Worm (Caenorhabditis elegans) whole organism, young adult: ENCODE measurements around the gene VY10G11R.1.
A peak's percentile ranks its signal among the peaks of the same experiment; 100 is the strongest.
"Not testable (repeated sequence)": the region's sequence is repeated elsewhere in the genome, so short reads cannot be mapped to it uniquely, and the experiment has no call there.

ENCODE experiments used
- B0019.2 ChIP-seq: fragments of 200-800 bp; sonication (Bioruptor generic); conservative IDR thresholded peaks from 2 replicates; pipeline ENCODE4 v1.3.6; 2022; ENCODE audit warnings: missing genetic modification reagents, missing genetic modification characterization, missing compliant biosample characterization
- B0035.1 ChIP-seq: sonication (generic microtip); optimal IDR thresholded peaks from 2 replicates; lab custom pipeline; 2016; ENCODE audit warnings: missing genetic modification characterization, mild to moderate bottlenecking, missing compliant biosample characterization, missing genotype, missing genetic modification reagents
- B0336.3 ChIP-seq: fragments of 200-800 bp; sonication (Bioruptor generic); IDR thresholded peaks from 2 replicates; pipeline ENCODE4 v1.3.6; 2022; ENCODE audit warnings: missing genetic modification characterization, missing compliant biosample characterization
- C17E4.6 ChIP-seq: fragments of 200-800 bp; sonication (Bioruptor generic); IDR thresholded peaks from 2 replicates; pipeline ENCODE4 v1.3.6; 2022; ENCODE audit warnings: missing genetic modification reagents, missing genetic modification characterization, missing compliant biosample characterization
- D2030.7 ChIP-seq: fragments of 200-800 bp; sonication (Bioruptor generic); IDR thresholded peaks from 2 replicates; pipeline ENCODE4 v1.3.6; 2022; ENCODE audit warnings: missing genetic modification reagents, missing genetic modification characterization, missing compliant biosample characterization
- F10E7.11 ChIP-seq: sonication (generic microtip); optimal IDR thresholded peaks from 2 replicates; lab custom pipeline; 2017; ENCODE audit warnings: mild to moderate bottlenecking, missing genetic modification characterization, moderate library complexity, missing compliant biosample characterization
- F23B12.7 ChIP-seq: sonication (generic microtip); optimal IDR thresholded peaks from 2 replicates; lab custom pipeline; 2017; ENCODE audit warnings: missing genetic modification characterization, mild to moderate bottlenecking, missing compliant biosample characterization, antibody characterized with exemption, moderate library complexity; ENCODE audit not compliant: insufficient read depth
- F39B2.1 ChIP-seq: fragments of 200-800 bp; sonication (Bioruptor generic); IDR thresholded peaks from 2 replicates; pipeline ENCODE4 v1.3.6; 2022; ENCODE audit warnings: missing genetic modification reagents, missing genetic modification characterization, missing compliant biosample characterization
- F57C9.4 ChIP-seq: sonication (generic microtip); optimal IDR thresholded peaks from 2 replicates; lab custom pipeline; 2017; ENCODE audit warnings: mild to moderate bottlenecking, missing genetic modification characterization, missing compliant biosample characterization
- K12H6.12 ChIP-seq: fragments of 200-800 bp; sonication (Bioruptor generic); optimal IDR thresholded peaks from 2 replicates; lab custom pipeline; 2018; ENCODE audit warnings: mild to moderate bottlenecking, missing genetic modification characterization, missing compliant biosample characterization
- T07F8.4 ChIP-seq: sonication (generic microtip); optimal IDR thresholded peaks from 2 replicates; lab custom pipeline; 2016; ENCODE audit warnings: mild to moderate bottlenecking, missing genetic modification characterization, moderate library complexity, missing compliant biosample characterization
- T26A5.8 ChIP-seq: sonication (generic microtip); optimal IDR thresholded peaks from 2 replicates; lab custom pipeline; 2016; ENCODE audit warnings: missing genetic modification characterization, missing compliant biosample characterization
- Y67H2A.10 ChIP-seq: fragments of 200-800 bp; sonication (Bioruptor generic); conservative IDR thresholded peaks from 2 replicates; pipeline ENCODE4 v1.3.6; 2022; ENCODE audit warnings: missing genetic modification reagents, missing genetic modification characterization, missing compliant biosample characterization
- attf-5 ChIP-seq: fragments of 200-800 bp; sonication (Bioruptor generic); optimal IDR thresholded peaks from 2 replicates; lab custom pipeline; 2018; ENCODE audit warnings: mild to moderate bottlenecking, missing genetic modification characterization, missing compliant biosample characterization
- bed-1 ChIP-seq: fragments of 200-800 bp; sonication (Bioruptor generic); IDR thresholded peaks from 2 replicates; pipeline ENCODE4 v1.3.6; 2022; ENCODE audit warnings: missing genetic modification reagents, missing genetic modification characterization, missing compliant biosample characterization
- bed-2 ChIP-seq: fragments of 200-800 bp; sonication (Bioruptor generic); IDR thresholded peaks from 2 replicates; pipeline ENCODE4 v1.3.6; 2022; ENCODE audit warnings: missing genetic modification reagents, missing genetic modification characterization, missing compliant biosample characterization
- cebp-2 ChIP-seq: fragments of 200-800 bp; sonication (Bioruptor generic); IDR thresholded peaks from 2 replicates; pipeline ENCODE4 v1.3.6; 2022; ENCODE audit warnings: missing genetic modification characterization, missing compliant biosample characterization
- ceh-79 ChIP-seq: sonication (generic microtip); optimal IDR thresholded peaks from 2 replicates; lab custom pipeline; 2017; ENCODE audit warnings: mild to moderate bottlenecking, missing genetic modification characterization, missing compliant biosample characterization
- dox-1 ChIP-seq: fragments of 200-800 bp; sonication (Bioruptor generic); IDR thresholded peaks from 2 replicates; pipeline ENCODE4 v1.3.6; 2022; ENCODE audit warnings: missing genetic modification reagents, missing genetic modification characterization, missing compliant biosample characterization
- dpl-1 ChIP-seq: fragments of 150-350 bp; optimal IDR thresholded peaks from 2 replicates; lab custom pipeline; 2014; ENCODE audit warnings: missing biosample characterization, missing genetic modification reagents, missing genetic modification characterization
- ekl-4 ChIP-seq: fragments of 200-800 bp; sonication (Bioruptor generic); IDR thresholded peaks from 2 replicates; pipeline ENCODE4 v1.3.6; 2022; ENCODE audit warnings: missing genetic modification reagents, missing genetic modification characterization, missing compliant biosample characterization
- him-1 ChIP-seq: sonication (generic microtip); optimal IDR thresholded peaks from 2 replicates; lab custom pipeline; 2016; ENCODE audit warnings: missing genotype, missing genetic modification reagents, missing genetic modification characterization, missing compliant biosample characterization
- lsl-1 ChIP-seq: fragments of 200-800 bp; sonication (Bioruptor generic); optimal IDR thresholded peaks from 2 replicates; lab custom pipeline; 2018; ENCODE audit warnings: mild to moderate bottlenecking, missing genetic modification characterization, moderate library complexity, missing compliant biosample characterization
- madf-6 ChIP-seq: fragments of 200-800 bp; sonication (Bioruptor generic); IDR thresholded peaks from 2 replicates; pipeline ENCODE4 v1.3.6; 2022; ENCODE audit warnings: missing genetic modification reagents, missing genetic modification characterization, missing compliant biosample characterization
- mel-28 ChIP-seq: sonication (generic microtip); optimal IDR thresholded peaks from 2 replicates; lab custom pipeline; 2016; ENCODE audit warnings: borderline replicate concordance, mild to moderate bottlenecking, missing genetic modification characterization, missing compliant biosample characterization
- mxl-1 ChIP-seq: sonication (generic microtip); optimal IDR thresholded peaks from 2 replicates; lab custom pipeline; 2016; ENCODE audit warnings: missing genetic modification characterization, missing compliant biosample characterization
- nhr-80 ChIP-seq: sonication (generic microtip); optimal IDR thresholded peaks from 2 replicates; lab custom pipeline; 2016; ENCODE audit warnings: missing genetic modification characterization, missing compliant biosample characterization
- pbrm-1 ChIP-seq: fragments of 200-800 bp; sonication (Bioruptor generic); IDR thresholded peaks from 2 replicates; pipeline ENCODE4 v1.3.6; 2022; ENCODE audit warnings: missing genetic modification reagents, missing genetic modification characterization, missing compliant biosample characterization
- pha-4 ChIP-seq: fragments of 150-350 bp; sonication (generic microtip); optimal IDR thresholded peaks from 2 replicates; lab custom pipeline; 2014; ENCODE audit warnings: missing biosample characterization, missing genetic modification reagents, missing genetic modification characterization
- rec-8 ChIP-seq, 2 experiments: sonication (generic microtip); optimal IDR thresholded peaks; 2 replicates each; lab custom pipeline; 2016; ENCODE audit warnings: mild to moderate bottlenecking in 2 of 2, missing genetic modification characterization in 2 of 2, missing genetic modification reagents in 2 of 2, missing genotype in 2 of 2, missing biosample characterization in 1 of 2, missing compliant biosample characterization in 1 of 2, moderate library complexity in 1 of 2
- repo-1 ChIP-seq: sonication (generic microtip); optimal IDR thresholded peaks from 2 replicates; lab custom pipeline; 2017; ENCODE audit warnings: mild to moderate bottlenecking, missing genetic modification characterization, missing compliant biosample characterization
- rpc-1 ChIP-seq, 2 experiments: fragments of 150-350 bp in 1 of 2; sonication (generic microtip) in 1 of 2; optimal IDR thresholded peaks; 2 replicates each; lab custom pipeline; 2014 to 2018; ENCODE audit warnings: missing biosample characterization in 1 of 2, missing genetic modification characterization in 1 of 2, missing genetic modification reagents in 1 of 2, missing genotype in 1 of 2
- sdz-38 ChIP-seq: sonication (generic microtip); optimal IDR thresholded peaks from 2 replicates; lab custom pipeline; 2016; ENCODE audit warnings: missing genotype, missing genetic modification characterization, missing compliant biosample characterization
- sea-2 ChIP-seq: fragments of 200-800 bp; sonication (Bioruptor generic); IDR thresholded peaks from 2 replicates; pipeline ENCODE4 v1.3.6; 2022; ENCODE audit warnings: missing genetic modification characterization, missing compliant biosample characterization
- snpc-1.3 ChIP-seq: sonication (generic microtip); optimal IDR thresholded peaks from 2 replicates; lab custom pipeline; 2017; ENCODE audit warnings: missing genetic modification characterization, mild to moderate bottlenecking, missing compliant biosample characterization, antibody characterized with exemption, moderate library complexity, missing genotype, missing genetic modification reagents; ENCODE audit not compliant: insufficient read depth
- somi-1 ChIP-seq: fragments of 200-800 bp; sonication (Bioruptor generic); optimal IDR thresholded peaks from 2 replicates; lab custom pipeline; 2018; ENCODE audit warnings: mild to moderate bottlenecking, missing genetic modification characterization, missing compliant biosample characterization
- sptf-2 ChIP-seq: fragments of 200-800 bp; sonication (Bioruptor generic); optimal IDR thresholded peaks from 2 replicates; lab custom pipeline; 2018; ENCODE audit warnings: mild to moderate bottlenecking, missing genetic modification characterization, missing compliant biosample characterization
- tbx-9 ChIP-seq: sonication (generic microtip); optimal IDR thresholded peaks from 2 replicates; lab custom pipeline; 2016; ENCODE audit warnings: borderline replicate concordance, missing genetic modification characterization, inconsistent platforms, missing compliant biosample characterization
- unc-62 ChIP-seq: fragments of 150-350 bp; optimal IDR thresholded peaks from 2 replicates; lab custom pipeline; 2014; ENCODE audit warnings: missing biosample characterization, missing genetic modification reagents, missing genetic modification characterization
- ztf-25 ChIP-seq: fragments of 200-800 bp; sonication (Bioruptor generic); IDR thresholded peaks from 2 replicates; pipeline ENCODE4 v1.3.6; 2022; ENCODE audit warnings: missing genetic modification reagents, missing genetic modification characterization, missing compliant biosample characterization
- ztf-3 ChIP-seq: fragments of 200-800 bp; sonication (Bioruptor generic); optimal IDR thresholded peaks from 2 replicates; lab custom pipeline; 2018; ENCODE audit warnings: mild to moderate bottlenecking, missing genetic modification characterization, missing compliant biosample characterization

Gene VY10G11R.1

DNA sequence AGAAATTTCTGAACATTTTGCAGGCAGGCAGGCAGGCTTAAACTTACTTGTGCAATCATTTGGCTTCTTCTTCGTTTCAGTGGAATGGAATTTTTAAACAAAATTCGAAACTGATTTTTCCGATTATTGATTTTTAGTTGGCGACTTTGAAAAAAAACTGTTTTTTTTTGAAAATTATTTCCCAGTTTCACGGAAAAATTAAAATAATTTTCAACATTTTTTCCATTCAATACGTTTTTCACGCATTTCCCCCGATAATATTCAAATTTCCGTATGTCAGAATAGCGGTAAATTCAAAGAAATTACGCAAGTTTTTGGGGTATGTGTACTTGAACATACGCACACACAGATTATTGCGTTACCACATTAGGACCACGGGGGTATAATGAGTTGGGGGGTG is at the start of gene VY10G11R.1:
VY10G11R.1 (minus strand) TSS at position 101 of the 400 bp plus-strand sequence.
- not testable (repeated sequence) for TF ChIP-seq attf-5; ztf-3; somi-1 (GFP tag; lab: Kevin White, UChicago)

DNA sequence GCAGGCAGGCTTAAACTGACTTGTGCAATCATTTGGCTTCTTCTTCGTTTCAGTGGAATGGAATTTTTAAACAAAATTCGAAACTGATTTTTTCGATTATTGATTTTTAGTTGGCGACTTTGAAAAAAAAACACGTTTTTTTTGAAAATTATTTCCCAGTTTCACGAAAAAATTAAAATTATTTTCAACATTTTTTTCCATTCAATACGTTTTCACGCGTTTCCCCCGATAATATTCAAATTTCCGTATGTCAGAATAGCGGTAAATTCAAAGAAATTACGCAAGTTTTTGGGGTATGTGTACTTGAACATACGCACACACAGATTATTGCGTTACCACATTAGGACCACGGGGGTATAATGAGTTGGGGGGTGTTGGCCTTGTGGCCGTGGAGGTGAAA is 36.3 kb upstream of the VY10G11R.1 start, which contains the start of gene Y51H4A.935:
Y51H4A.935 (minus strand) TSS at position 101 of the 400 bp plus-strand sequence.
- TF ChIP-seq rec-8 (tag; optimal IDR thresholded peaks at IDR 0.05; lab: Kevin White, UChicago); him-1 (tag; lab: Kevin White, UChicago); sptf-2 (GFP tag; lab: Kevin White, UChicago): not testable (repeated sequence)

DNA sequence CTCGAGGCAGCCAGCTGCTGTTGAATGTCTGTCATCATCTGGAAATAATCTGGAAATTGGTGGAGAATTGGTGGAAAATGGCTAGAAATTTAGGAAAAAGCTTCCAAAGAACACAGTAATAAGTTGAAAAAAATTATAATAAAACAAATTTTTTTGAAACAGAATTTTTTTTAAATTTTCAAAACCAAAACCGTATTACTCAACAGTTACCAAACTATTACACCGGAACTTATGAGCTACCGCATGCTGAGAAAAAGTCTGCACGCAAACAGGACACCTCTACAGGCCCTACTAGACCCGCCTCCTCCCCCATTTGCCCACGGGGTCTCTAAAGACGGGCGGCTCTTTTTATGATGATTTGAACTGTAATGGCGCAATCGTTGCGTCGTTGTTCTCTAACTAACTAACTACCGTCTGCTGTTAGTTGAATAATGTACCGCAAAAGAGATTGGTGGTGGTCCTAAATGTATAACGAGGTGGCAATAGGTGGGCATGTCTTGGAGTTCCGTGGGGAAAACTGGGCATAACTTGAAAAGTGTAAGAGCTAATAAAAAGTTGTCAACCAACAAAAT is 34.9 kb upstream of the VY10G11R.1 start, which contains the start of gene zip-7:
zip-7 (minus strand) TSS at position 51 of the 572 bp plus-strand sequence.
- TF ChIP-seq mxl-1 (tag; lab: Kevin White, UChicago) (no peak), unc-62 (GFP tag; lab: Kevin White, UChicago) (no peak), pha-4 (no peak), rpc-1 (optimal IDR thresholded peaks at IDR 0.05; lab: Kevin White, UChicago) (no peak), rpc-1 (tag; optimal IDR thresholded peaks at IDR 0.05; lab: Kevin White, UChicago) (no peak), F10E7.11 (tag; lab: Kevin White, UChicago) (no peak), Y67H2A.10 (GFP tag; lab: Robert Waterston, UW) (no peak), dox-1 (GFP tag; lab: Robert Waterston, UW) (no peak), dpl-1 (GFP tag; lab: Kevin White, UChicago) (no peak), snpc-1.3 (no peak), madf-6 (GFP tag; lab: Robert Waterston, UW) (no peak), tbx-9 (tag; lab: Kevin White, UChicago) (no peak), sdz-38 (tag; lab: Kevin White, UChicago) (no peak), sea-2 (no peak), T07F8.4 (tag; lab: Kevin White, UChicago) (no peak)

DNA sequence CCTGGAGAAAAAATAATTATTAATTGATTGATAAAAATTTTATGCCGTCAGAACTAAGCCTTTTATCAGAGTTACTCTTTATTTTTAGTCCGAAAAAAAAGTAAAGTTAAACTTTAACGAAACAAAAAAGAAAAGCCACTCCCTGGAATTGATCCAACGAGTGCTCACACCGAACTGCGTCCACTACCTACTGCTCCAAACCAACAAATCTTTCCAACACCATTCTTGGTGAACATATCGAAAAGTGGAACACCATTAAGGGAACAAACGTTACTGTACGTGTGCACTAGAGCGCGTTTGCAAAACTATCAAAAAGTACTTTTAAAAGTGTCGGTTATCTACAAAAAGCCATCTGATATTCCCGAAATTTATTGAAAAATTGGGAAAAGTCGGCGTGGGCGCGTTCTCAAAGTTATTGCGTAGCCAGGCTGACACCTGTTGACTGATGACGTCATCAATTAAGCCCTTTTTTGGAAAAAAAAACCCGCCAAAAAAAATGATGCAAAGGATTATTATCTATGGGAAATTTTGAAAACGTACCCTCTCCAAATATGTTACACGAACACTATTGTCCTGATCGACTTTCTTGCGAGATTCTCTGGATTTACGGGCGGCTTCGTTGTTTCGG is 32.9 kb upstream of the VY10G11R.1 start:
- TF ChIP-seq D2030.7 (GFP tag; lab: Robert Waterston, UW) (peak; percentile 86), bed-2 (GFP tag; lab: Robert Waterston, UW) (no peak), K12H6.12 (peak; percentile 33), pbrm-1 (GFP tag; lab: Robert Waterston, UW) (peak; percentile 83), lsl-1 (GFP tag; lab: Kevin White, UChicago) (peak; percentile 67), Y67H2A.10 (GFP tag; lab: Robert Waterston, UW) (peak; percentile 69), F23B12.7 (tag; lab: Kevin White, UChicago) (peak; percentile 28), T26A5.8 (tag; lab: Kevin White, UChicago) (peak; percentile 86), dpl-1 (GFP tag; lab: Kevin White, UChicago) (peak; percentile 6), C17E4.6 (GFP tag; lab: Robert Waterston, UW) (0 out of 2 replicates have a peak, but pooled peaks have one; percentile 62), ekl-4 (GFP tag; lab: Robert Waterston, UW) (peak; percentile 90), B0336.3 (GFP tag; lab: Robert Waterston, UW) (peak; percentile 65), nhr-80 (tag; lab: Kevin White, UChicago) (peak; percentile 3), ztf-25 (GFP tag; lab: Robert Waterston, UW) (peak; percentile 92), mel-28 (no peak), F57C9.4 (tag; lab: Kevin White, UChicago) (no peak), F39B2.1 (peak; percentile 65; the same call in 1 of the 2 replicates), bed-1 (GFP tag; lab: Robert Waterston, UW) (peak; percentile 81; the same call in 1 of the 2 replicates), sdz-38 (tag; lab: Kevin White, UChicago) (no peak), B0019.2 (GFP tag; lab: Robert Waterston, UW) (0 out of 2 replicates have a peak, but pooled peaks have one; percentile 39), ceh-79 (peak; percentile 72), cebp-2 (GFP tag; lab: Robert Waterston, UW) (peak; percentile 89; the same call in 1 of the 2 replicates), repo-1 (tag; lab: Kevin White, UChicago) (no peak), B0035.1 (peak; percentile 39), somi-1 (GFP tag; lab: Kevin White, UChicago) (peak; percentile 26)
